Worm (Caenorhabditis elegans): ENCODE measurements around the gene fbxa-35.

Gene fbxa-35

ce11 chrIII:1307333-1307732, 11.9 kb downstream of the fbxa-35 start:
- TF ChIP-seq zip-5 (tag; optimal IDR thresholded peaks at IDR 0.05) (no peak), eyg-1 (tag; optimal IDR thresholded peaks at IDR 0.05) (no peak), K02D7.2 (tag; optimal IDR thresholded peaks at IDR 0.05) (no peak), dve-1 (tag; optimal IDR thresholded peaks at IDR 0.05) (no peak), ceh-9 (tag; optimal IDR thresholded peaks at IDR 0.05) (no peak), ztf-16 (tag; optimal IDR thresholded peaks at IDR 0.05) (no peak), unc-3 (GFP tag; conservative IDR thresholded peaks at IDR 0.05) (no peak), unc-3 (tag; optimal IDR thresholded peaks at IDR 0.05) (no peak), pha-2 (tag; optimal IDR thresholded peaks at IDR 0.05) (no peak)

ce11 chrIII:1308209-1308608, 12.7 kb downstream of the fbxa-35 start, which contains the start of gene fbxa-79:
fbxa-79 (minus strand) TSS chrIII:1308294.
- TF ChIP-seq tbx-2 (tag; optimal IDR thresholded peaks at IDR 0.05) (no peak), elt-2 (tag; optimal IDR thresholded peaks at IDR 0.05) (peak; percentile 9)

- TF ChIP-seq fkh-6 (tag; optimal IDR thresholded peaks at IDR 0.05) (no peak), ama-1 (optimal IDR thresholded peaks at IDR 0.05) (no peak), syd-9 (tag; optimal IDR thresholded peaks at IDR 0.05) (no peak), K09A11.1 (tag; optimal IDR thresholded peaks at IDR 0.05; ENCODE audit: insufficient read depth) (no peak), lin-11 (tag; optimal IDR thresholded peaks at IDR 0.05) (no peak), madf-2 (tag; optimal IDR thresholded peaks at IDR 0.05) (no peak), odd-2 (tag; optimal IDR thresholded peaks at IDR 0.05) (no peak), pag-3 (tag; optimal IDR thresholded peaks at IDR 0.05; ENCODE audit: borderline replicate concordance) (no peak), ahr-1 (tag; optimal IDR thresholded peaks at IDR 0.05) (no peak), pqm-1 (tag; optimal IDR thresholded peaks at IDR 0.05) (no peak), ceh-31 (tag; optimal IDR thresholded peaks at IDR 0.05) (no peak), ceh-18 (tag; optimal IDR thresholded peaks at IDR 0.05) (no peak), lim-6 (tag; optimal IDR thresholded peaks at IDR 0.05) (no peak), elt-2 (tag; optimal IDR thresholded peaks at IDR 0.05) (no peak), dmd-4 (tag; optimal IDR thresholded peaks at IDR 0.05; ENCODE audit: borderline replicate concordance) (no peak), tbx-2 (tag; optimal IDR thresholded peaks at IDR 0.05) (no peak), sox-4 (tag; optimal IDR thresholded peaks at IDR 0.05) (no peak), nhr-11 (tag; optimal IDR thresholded peaks at IDR 0.05) (no peak), npax-4 (tag; optimal IDR thresholded peaks at IDR 0.05) (no peak), ttx-3 (tag; optimal IDR thresholded peaks at IDR 0.05) (no peak)
These were observed 13.4 kb downstream of the fbxa-35 start, which contains the start of gene Y82E9BL.12 for ce11 chrIII:1308887-1309286. Y82E9BL.12 (plus strand) TSS chrIII:1309187.

DNA sequence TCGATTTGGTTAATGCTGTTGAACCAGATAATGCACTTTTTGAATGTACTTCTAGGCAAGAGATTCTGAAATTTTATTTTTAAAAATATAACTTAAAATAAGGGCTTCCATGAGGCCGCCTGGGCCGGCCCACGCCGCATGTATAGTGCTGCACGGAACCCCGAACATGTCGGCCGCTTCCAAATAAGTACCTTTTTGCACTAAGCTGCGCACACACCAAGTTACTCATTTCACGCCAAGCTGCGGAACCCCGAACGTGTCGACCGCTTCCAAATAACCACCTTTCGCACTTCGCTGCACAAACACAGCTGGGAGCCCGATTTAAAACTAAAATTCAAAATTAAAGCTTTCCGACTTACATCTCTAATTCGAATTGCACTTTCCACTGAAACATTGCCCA, 15.9 kb downstream of the fbxa-35 start:
- no peak for TF ChIP-seq pros-1 (tag; optimal IDR thresholded peaks at IDR 0.05)
- TF ChIP-seq ttx-3 (tag; optimal IDR thresholded peaks at IDR 0.05): no peak
- no peak for TF ChIP-seq odd-2 (tag; optimal IDR thresholded peaks at IDR 0.05)
- no peak for TF ChIP-seq F13H6.1 (tag; optimal IDR thresholded peaks at IDR 0.05)
- TF ChIP-seq nhr-11 (tag; optimal IDR thresholded peaks at IDR 0.05): no peak
- TF ChIP-seq ama-1 (optimal IDR thresholded peaks at IDR 0.05): no peak
- TF ChIP-seq ceh-24 (tag; optimal IDR thresholded peaks at IDR 0.05): no peak
- no peak for TF ChIP-seq che-1 (tag; optimal IDR thresholded peaks at IDR 0.05)
- no peak for TF ChIP-seq eyg-1 (tag; optimal IDR thresholded peaks at IDR 0.05)
- TF ChIP-seq T23F11.4 (GFP tag; optimal IDR thresholded peaks at IDR 0.05): no peak
- no peak for TF ChIP-seq ceh-31 (tag; optimal IDR thresholded peaks at IDR 0.05)
- TF ChIP-seq sdc-2 (tag; optimal IDR thresholded peaks at IDR 0.05): no peak
- no peak for TF ChIP-seq hlh-6 (tag; optimal IDR thresholded peaks at IDR 0.05)
- TF ChIP-seq ahr-1 (tag; optimal IDR thresholded peaks at IDR 0.05): no peak
- TF ChIP-seq ceh-19 (GFP tag; optimal IDR thresholded peaks at IDR 0.05): no peak

Measured in whole organism, late embryonic.